Worm (Caenorhabditis elegans) whole organism, L4/young adult: Measurements from ENCODE around the gene ddn-3.
"Not testable (repeated sequence)": the region's sequence is repeated elsewhere in the genome, so short reads cannot be mapped to it uniquely, and the experiment has no call there.

ENCODE experiments used
- W03F9.2 ChIP-seq: fragments of 150-350 bp; optimal IDR thresholded peaks from 2 replicates; lab custom pipeline; 2014; ENCODE audit warnings: missing biosample characterization, missing genetic modification characterization
- dao-5 ChIP-seq: sonication (generic microtip); optimal IDR thresholded peaks from 2 replicates; lab custom pipeline; 2016; ENCODE audit warnings: missing genotype, missing genetic modification characterization, moderate library complexity, missing compliant biosample characterization
- him-1 ChIP-seq: sonication (generic microtip); optimal IDR thresholded peaks from 2 replicates; lab custom pipeline; 2016; ENCODE audit warnings: missing genotype, missing genetic modification reagents, missing genetic modification characterization, missing compliant biosample characterization

ddn-3 gene

ce11 chrV:14306771-14307170 is 4.2 kb downstream of the ddn-3 start, which contains the start of gene spig-4:
Gene spig-4, minus strand, starts transcription at chrV:14306871.
- TF ChIP-seq him-1; W03F9.2; dao-5 (tag; lab: Kevin White, UChicago): not testable (repeated sequence)

ce11 chrV:14301076-14301475 is 9.9 kb downstream of the ddn-3 start, which contains the start of gene F14D7.6:
Gene F14D7.6, plus strand, starts transcription at chrV:14301413.
- TF ChIP-seq W03F9.2 (no peak), dao-5 (tag; lab: Kevin White, UChicago) (no peak), him-1 (no peak)

- TF ChIP-seq W03F9.2 (no peak), dao-5 (tag; lab: Kevin White, UChicago) (no peak), him-1 (no peak)
Measured at ce11 chrV:14299569-14300064, 11.4 kb downstream of the ddn-3 start, which contains the start of the genes spig-3 and F14D7.12. Gene spig-3, minus strand, starts transcription at chrV:14299669. Gene F14D7.12, plus strand, starts transcription at chrV:14300014.

- TF ChIP-seq W03F9.2 (no peak), dao-5 (tag; lab: Kevin White, UChicago) (no peak), him-1 (no peak)
Measured at ce11 chrV:14296499-14296898, 14.5 kb downstream of the ddn-3 start, which contains the start of gene F14D7.3. Gene F14D7.3, plus strand, starts transcription at chrV:14296799.

ce11 chrV:14294396-14294795 is 16.6 kb downstream of the ddn-3 start, which contains the start of gene F14D7.9:
Gene F14D7.9, plus strand, starts transcription at chrV:14294696.
- TF ChIP-seq W03F9.2 = no peak
- no peak for TF ChIP-seq him-1
- no peak for TF ChIP-seq dao-5 (tag; lab: Kevin White, UChicago)

ce11 chrV:14293667-14294194 is 17.3 kb downstream of the ddn-3 start, which contains the start of gene F14D7.2:
Gene F14D7.2, minus strand, starts transcription at chrV:14293717.
- TF ChIP-seq dao-5 (tag; lab: Kevin White, UChicago) (no peak), him-1 (no peak), W03F9.2 (no peak)

ce11 chrV:14290636-14291035 is 20.4 kb downstream of the ddn-3 start, which contains the start of gene F14D7.18:
Gene F14D7.18, minus strand, starts transcription at chrV:14290736.
- TF ChIP-seq him-1 (no peak), dao-5 (tag; lab: Kevin White, UChicago) (no peak), W03F9.2 (no peak)

- TF ChIP-seq him-1 = no peak
- TF ChIP-seq W03F9.2 = no peak
- no peak for TF ChIP-seq dao-5 (tag; lab: Kevin White, UChicago)
Measured at ce11 chrV:14289363-14289762, 21.7 kb downstream of the ddn-3 start, which contains the start of gene F14D7.1. Gene F14D7.1, minus strand, starts transcription at chrV:14289463.

- TF ChIP-seq him-1 (no peak), dao-5 (tag; lab: Kevin White, UChicago) (no peak), W03F9.2 (no peak)
Measured at ce11 chrV:14285803-14286202, 25.2 kb downstream of the ddn-3 start, which contains the start of gene F40G12.11. Gene F40G12.11, plus strand, starts transcription at chrV:14286171.

ce11 chrV:14283241-14283640 is 27.8 kb downstream of the ddn-3 start, which contains the start of gene F40G12.10:
Gene F40G12.10, plus strand, starts transcription at chrV:14283541.
- TF ChIP-seq dao-5 (tag; lab: Kevin White, UChicago) (no peak), W03F9.2 (no peak), him-1 (no peak)

- TF ChIP-seq him-1 = no peak
- no peak for TF ChIP-seq dao-5 (tag; lab: Kevin White, UChicago)
- no peak for TF ChIP-seq W03F9.2
Measured at ce11 chrV:14282222-14282709, 28.7 kb downstream of the ddn-3 start, which contains the start of the genes srt-74 and F40G12.9. Gene srt-74, minus strand, starts transcription at chrV:14282322. Gene F40G12.9, plus strand, starts transcription at chrV:14282659.

ce11 chrV:14279777-14280176 is 31.2 kb downstream of the ddn-3 start, which contains the start of gene srt-33:
Gene srt-33, minus strand, starts transcription at chrV:14279877.
- TF ChIP-seq him-1 (no peak), W03F9.2 (no peak), dao-5 (tag; lab: Kevin White, UChicago) (no peak)

ce11 chrV:14274268-14274667 is 36.7 kb downstream of the ddn-3 start, which contains the start of gene F40G12.7:
Gene F40G12.7, plus strand, starts transcription at chrV:14274568.
- not testable (repeated sequence) for TF ChIP-seq him-1; dao-5 (tag; lab: Kevin White, UChicago); W03F9.2

ce11 chrV:14273019-14273418 is 38.0 kb downstream of the ddn-3 start, which contains the start of gene F40G12.6:
Gene F40G12.6, minus strand, starts transcription at chrV:14273119.
- no peak for TF ChIP-seq W03F9.2
- no peak for TF ChIP-seq him-1
- TF ChIP-seq dao-5 (tag; lab: Kevin White, UChicago) = no peak

ce11 chrV:14270729-14271128 is 40.3 kb downstream of the ddn-3 start, which contains the start of gene F40G12.5:
Gene F40G12.5, minus strand, starts transcription at chrV:14270829.
- TF ChIP-seq him-1 = no peak
- no peak for TF ChIP-seq dao-5 (tag; lab: Kevin White, UChicago)
- TF ChIP-seq W03F9.2 = no peak
